Worm (Caenorhabditis elegans): ENCODE results near the gene C45B11.8.
A peak's percentile ranks its signal among the peaks of the same experiment; 100 is the strongest.

DNA sequence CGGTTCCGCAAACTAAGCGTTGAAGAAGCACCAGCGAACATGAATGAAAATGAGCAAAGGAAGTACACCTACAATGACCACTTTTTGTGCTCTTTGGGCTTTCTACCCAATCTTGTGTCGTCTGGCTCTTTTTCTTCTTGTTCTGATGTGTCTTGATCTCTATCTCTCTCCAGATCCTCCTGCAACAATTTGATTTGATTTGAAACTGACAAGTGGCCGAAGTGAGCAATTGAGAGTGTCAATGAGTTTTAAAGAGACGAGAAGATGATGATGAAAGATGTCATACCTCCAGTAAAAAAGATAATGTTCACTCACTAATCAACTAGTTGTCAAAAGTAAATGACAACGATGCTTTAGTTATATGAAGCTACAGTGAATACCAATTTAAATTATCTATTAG lies 5.8 kb upstream of the C45B11.8 start, which contains the start of gene pptr-2:
- TF ChIP-seq pax-1 (tag; optimal IDR thresholded peaks at IDR 0.05) = no peak
- TF ChIP-seq lin-11 (tag; optimal IDR thresholded peaks at IDR 0.05) = no peak
- TF ChIP-seq nhr-11 (tag; optimal IDR thresholded peaks at IDR 0.05) = no peak
- TF ChIP-seq rnt-1 (tag; optimal IDR thresholded peaks at IDR 0.05) = peak; percentile 32
- TF ChIP-seq tbx-7 (tag; optimal IDR thresholded peaks at IDR 0.05) = no peak
- TF ChIP-seq ets-4 (tag; optimal IDR thresholded peaks at IDR 0.05) = no peak
- TF ChIP-seq hlh-8 (tag; optimal IDR thresholded peaks at IDR 0.05) = no peak
- TF ChIP-seq elt-2 (tag; optimal IDR thresholded peaks at IDR 0.05) = no peak
